Worm (Caenorhabditis elegans) whole organism, L2 larva: ENCODE data around the gene nish-1.

Experiments used
- R02D3.7 ChIP-seq: fragments of 150-350 bp; optimal IDR thresholded peaks from 2 replicates; lab custom pipeline; 2014; ENCODE audit warnings: missing biosample characterization, missing genetic modification characterization
- ZK546.5 ChIP-seq: sonication (generic microtip); optimal IDR thresholded peaks from 2 replicates; lab custom pipeline; 2017; ENCODE audit warnings: missing biosample characterization, missing genetic modification characterization
- blmp-1 ChIP-seq: sonication (generic microtip); optimal IDR thresholded peaks from 2 replicates; lab custom pipeline; 2017; ENCODE audit warnings: missing genetic modification characterization, mild to moderate bottlenecking, missing compliant biosample characterization, antibody characterized with exemption, moderate library complexity; ENCODE audit not compliant: insufficient read depth
- ceh-16 ChIP-seq: fragments of 150-350 bp; optimal IDR thresholded peaks from 2 replicates; lab custom pipeline; 2014; ENCODE audit warnings: missing biosample characterization, missing genetic modification characterization
- crh-2 ChIP-seq: sonication (generic microtip); optimal IDR thresholded peaks from 2 replicates; lab custom pipeline; 2017; ENCODE audit warnings: missing biosample characterization, missing genetic modification characterization
- egl-27 ChIP-seq: sonication (generic microtip); optimal IDR thresholded peaks from 3 replicates; lab custom pipeline; 2017; ENCODE audit warnings: missing biosample characterization, missing genetic modification reagents, missing genetic modification characterization
- elt-3 ChIP-seq: sonication (generic microtip); optimal IDR thresholded peaks from 2 replicates; lab custom pipeline; 2017; ENCODE audit warnings: missing biosample characterization, missing genetic modification characterization
- fos-1 ChIP-seq: fragments of 150-350 bp; optimal IDR thresholded peaks from 2 replicates; lab custom pipeline; 2014; ENCODE audit warnings: missing biosample characterization, missing genetic modification characterization
- lsy-2 ChIP-seq, 2 experiments: fragments of 150-350 bp in 1 of 2; sonication (generic microtip) in 1 of 2; optimal IDR thresholded peaks; 2 replicates each; lab custom pipeline; 2014 to 2017; ENCODE audit warnings: missing biosample characterization in 2 of 2, missing genetic modification characterization in 2 of 2
- nhr-11 ChIP-seq: fragments of 150-350 bp; optimal IDR thresholded peaks from 2 replicates; lab custom pipeline; 2014; ENCODE audit warnings: missing biosample characterization, missing genetic modification characterization
- snpc-4 ChIP-seq: fragments of 150-350 bp; optimal IDR thresholded peaks from 2 replicates; lab custom pipeline; 2014; ENCODE audit warnings: missing biosample characterization, missing genetic modification characterization
- unc-62 ChIP-seq: fragments of 150-350 bp; optimal IDR thresholded peaks from 2 replicates; lab custom pipeline; 2014; ENCODE audit warnings: missing biosample characterization, missing genetic modification reagents, missing genetic modification characterization

ce11 chrIV:10899091-10899490, 35.0 kb downstream of the nish-1 start, which contains the start of the genes F13E9.9 and F13E9.19:
- TF ChIP-seq ceh-16 (tag; lab: Kevin White, UChicago) (no peak), lsy-2 (tag; optimal IDR thresholded peaks at IDR 0.05; lab: Kevin White, UChicago) (no peak), snpc-4 (tag; lab: Kevin White, UChicago) (no peak), elt-3 (tag; lab: Kevin White, UChicago) (no peak), unc-62 (no peak), egl-27 (tag; lab: Kevin White, UChicago) (no peak), blmp-1 (tag; lab: Kevin White, UChicago) (no peak), R02D3.7 (tag; lab: Kevin White, UChicago) (no peak), nhr-11 (tag; lab: Kevin White, UChicago) (no peak), ZK546.5 (tag; lab: Kevin White, UChicago) (no peak), crh-2 (no peak), fos-1 (tag; lab: Kevin White, UChicago) (no peak)
